Fruit fly (Drosophila melanogaster) whole organism, embryonic: ENCODE results near the gene CG4653.

Source experiments
- CG2875 ChIP-seq: fragments of 200-800 bp; sonication (Bioruptor generic); optimal IDR thresholded peaks from 2 replicates; lab custom pipeline; 2017; ENCODE audit warnings: missing biosample characterization, mild to moderate bottlenecking, missing genetic modification characterization, missing genetic modification reagents
- Drgx ChIP-seq: fragments of 200-800 bp; sonication (Bioruptor generic); IDR thresholded peaks from 2 replicates; pipeline ENCODE4 v1.3.6; 2022; ENCODE audit warnings: missing biosample characterization, missing genetic modification characterization
- inv ChIP-seq: fragments of 200-800 bp; sonication (Bioruptor generic); IDR thresholded peaks from 2 replicates; pipeline ENCODE4 v1.3.6; 2022; ENCODE audit warnings: missing biosample characterization, missing genetic modification characterization; ENCODE audit not compliant: partially characterized antibody
- tio ChIP-seq: fragments of 200-800 bp; sonication (Bioruptor generic); optimal IDR thresholded peaks from 2 replicates; lab custom pipeline; 2017; ENCODE audit warnings: missing biosample characterization, missing genetic modification characterization, inconsistent platforms

DNA sequence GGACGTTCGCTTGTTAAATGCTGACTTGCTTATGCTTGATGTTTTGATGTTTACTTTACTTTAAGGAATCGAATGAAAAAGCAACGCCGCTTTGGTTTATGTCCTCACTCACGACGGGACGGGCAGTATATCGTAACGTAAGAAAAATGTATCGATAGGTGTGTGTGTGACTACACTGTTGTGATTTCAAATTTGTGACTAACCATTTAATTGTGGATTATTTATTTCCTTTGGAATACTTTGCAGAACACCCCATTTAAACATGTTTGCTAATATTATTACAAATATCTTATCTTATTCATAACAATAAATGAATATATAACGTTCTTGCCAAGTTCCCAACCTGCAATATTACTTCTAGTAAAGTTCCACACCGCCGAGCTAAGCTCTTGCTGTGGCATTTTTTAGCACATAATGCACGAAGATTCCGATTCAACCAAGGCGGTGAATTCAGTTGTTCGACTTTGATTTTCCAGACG, 48.9 kb upstream of the CG4653 start, which contains the start of the genes Nemp and r:
- TF ChIP-seq Drgx (GFP tag; lab: Robert Waterston, UW), result no peak
- TF ChIP-seq CG2875, result no peak
- no peak for TF ChIP-seq tio (GFP tag; lab: Kevin White, UChicago)
- TF ChIP-seq inv, result peak; percentile 68
